Worm (Caenorhabditis elegans): Measurements from ENCODE around the gene C49C8.8.

C49C8.8 gene

ce11 chrIV:8679225-8679624, 27.3 kb downstream of the C49C8.8 start, which contains the start of gene nlp-60:
nlp-60 (minus strand) TSS chrIV:8679325.
- TF ChIP-seq cog-1 (tag; optimal IDR thresholded peaks at IDR 0.05) = no peak
- TF ChIP-seq tab-1 (GFP tag; IDR thresholded peaks at IDR 0.05) = no peak
- TF ChIP-seq klf-2 (GFP tag; conservative IDR thresholded peaks at IDR 0.05) = no peak
- TF ChIP-seq T22C8.4 (GFP tag; IDR thresholded peaks at IDR 0.05) = no peak
- TF ChIP-seq flt-1 (GFP tag; IDR thresholded peaks at IDR 0.05) = no peak
- TF ChIP-seq med-1 (GFP tag; optimal IDR thresholded peaks at IDR 0.05; ENCODE audit: insufficient read depth) = no peak
- no peak for TF ChIP-seq ztf-23 (GFP tag; IDR thresholded peaks at IDR 0.05)
- TF ChIP-seq ref-1 (GFP tag; conservative IDR thresholded peaks at IDR 0.05) = no peak
- no peak for TF ChIP-seq ztf-29 (GFP tag; IDR thresholded peaks at IDR 0.05)

DNA sequence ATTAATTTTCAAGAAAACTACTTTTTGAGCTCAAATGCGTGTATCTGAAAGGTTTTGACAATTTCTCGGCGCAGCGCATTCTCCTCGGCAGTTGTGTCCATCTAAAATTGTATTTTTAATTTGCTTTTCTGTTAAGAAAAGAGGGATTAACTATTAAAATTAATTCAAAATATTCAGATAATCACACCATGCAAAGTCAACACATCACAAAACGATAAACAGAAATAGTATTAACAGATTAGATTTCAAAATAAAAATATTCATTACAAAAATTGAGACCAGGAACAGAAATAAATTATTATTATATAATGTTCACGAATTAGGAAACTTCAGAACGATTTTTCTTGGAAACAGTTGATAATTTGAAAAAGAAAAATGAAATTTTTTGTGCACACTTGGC, 34.6 kb downstream of the C49C8.8 start, which contains the start of gene pole-2:
Gene pole-2 (minus strand): TSS at position 101 of the 400 bp plus-strand sequence.
- TF ChIP-seq ztf-23 (GFP tag; IDR thresholded peaks at IDR 0.05) (no peak), ref-1 (GFP tag; conservative IDR thresholded peaks at IDR 0.05) (no peak), ztf-29 (GFP tag; IDR thresholded peaks at IDR 0.05) (no peak), T22C8.4 (GFP tag; IDR thresholded peaks at IDR 0.05) (no peak), klf-2 (GFP tag; conservative IDR thresholded peaks at IDR 0.05) (no peak), cog-1 (tag; optimal IDR thresholded peaks at IDR 0.05) (no peak), flt-1 (GFP tag; IDR thresholded peaks at IDR 0.05) (no peak), med-1 (GFP tag; optimal IDR thresholded peaks at IDR 0.05; ENCODE audit: insufficient read depth) (no peak), tab-1 (GFP tag; IDR thresholded peaks at IDR 0.05) (no peak)

- TF ChIP-seq ref-1 (GFP tag; conservative IDR thresholded peaks at IDR 0.05) (no peak), ztf-23 (GFP tag; IDR thresholded peaks at IDR 0.05) (no peak), med-1 (GFP tag; optimal IDR thresholded peaks at IDR 0.05; ENCODE audit: insufficient read depth) (no peak), T22C8.4 (GFP tag; IDR thresholded peaks at IDR 0.05) (no peak), klf-2 (GFP tag; conservative IDR thresholded peaks at IDR 0.05) (no peak), ztf-29 (GFP tag; IDR thresholded peaks at IDR 0.05) (no peak), cog-1 (tag; optimal IDR thresholded peaks at IDR 0.05) (no peak), tab-1 (GFP tag; IDR thresholded peaks at IDR 0.05) (no peak), flt-1 (GFP tag; IDR thresholded peaks at IDR 0.05) (no peak)
Observed at ce11 chrIV:8686966-8687365, 35.0 kb downstream of the C49C8.8 start.

- no peak for TF ChIP-seq ztf-23 (GFP tag; IDR thresholded peaks at IDR 0.05)
- peak; percentile 37 for TF ChIP-seq cog-1 (tag; optimal IDR thresholded peaks at IDR 0.05)
- peak; percentile 70; the same call in 1 of the 2 replicates for TF ChIP-seq T22C8.4 (GFP tag; IDR thresholded peaks at IDR 0.05)
- no peak for TF ChIP-seq tab-1 (GFP tag; IDR thresholded peaks at IDR 0.05)
- TF ChIP-seq klf-2 (GFP tag; conservative IDR thresholded peaks at IDR 0.05) = no peak
- TF ChIP-seq ref-1 (GFP tag; conservative IDR thresholded peaks at IDR 0.05) = no peak
Observed at ce11 chrIV:8687605-8688191, 35.8 kb downstream of the C49C8.8 start, which contains the start of gene snrp-3. snrp-3 (minus strand) TSS chrIV:8687810.

ce11 chrIV:8691486-8691885, 39.6 kb downstream of the C49C8.8 start, which contains the start of the genes hst-1 and ints-6:
hst-1 (minus strand) TSS chrIV:8691513.
ints-6 (plus strand) TSS chrIV:8691745.
- no peak for TF ChIP-seq cog-1 (tag; optimal IDR thresholded peaks at IDR 0.05)
- no peak for TF ChIP-seq med-1 (GFP tag; optimal IDR thresholded peaks at IDR 0.05; ENCODE audit: insufficient read depth)
- TF ChIP-seq tab-1 (GFP tag; IDR thresholded peaks at IDR 0.05) = no peak
- TF ChIP-seq flt-1 (GFP tag; IDR thresholded peaks at IDR 0.05) = no peak
- TF ChIP-seq ref-1 (GFP tag; conservative IDR thresholded peaks at IDR 0.05) = no peak
- TF ChIP-seq ztf-23 (GFP tag; IDR thresholded peaks at IDR 0.05) = no peak
- no peak for TF ChIP-seq klf-2 (GFP tag; conservative IDR thresholded peaks at IDR 0.05)
- no peak for TF ChIP-seq T22C8.4 (GFP tag; IDR thresholded peaks at IDR 0.05)
- no peak for TF ChIP-seq ztf-29 (GFP tag; IDR thresholded peaks at IDR 0.05)

DNA sequence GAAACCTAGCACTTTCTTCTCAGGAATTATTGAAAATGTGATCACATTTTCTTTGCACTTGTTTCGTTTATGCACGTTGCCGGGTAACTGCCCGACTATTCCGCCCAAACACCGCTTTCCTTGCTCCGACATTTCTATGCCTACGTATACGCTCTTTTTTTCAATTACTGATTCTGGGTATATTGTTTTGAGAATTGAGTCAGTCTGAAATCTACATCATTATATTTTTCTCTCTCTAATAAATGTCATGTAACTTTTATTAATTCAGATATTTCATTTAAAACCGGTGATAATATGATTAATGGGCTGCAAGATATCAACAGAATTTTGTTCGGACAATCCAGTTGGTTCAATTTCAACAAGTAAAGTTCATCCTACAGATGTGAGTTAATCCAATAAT, 45.5 kb downstream of the C49C8.8 start, which contains the start of gene ttll-11:
Gene ttll-11 (plus strand): TSS at position 301 of the 400 bp plus-strand sequence.
- TF ChIP-seq klf-2 (GFP tag; conservative IDR thresholded peaks at IDR 0.05) (no peak), cog-1 (tag; optimal IDR thresholded peaks at IDR 0.05) (no peak), med-1 (GFP tag; optimal IDR thresholded peaks at IDR 0.05; ENCODE audit: insufficient read depth) (no peak), tab-1 (GFP tag; IDR thresholded peaks at IDR 0.05) (no peak), ref-1 (GFP tag; conservative IDR thresholded peaks at IDR 0.05) (no peak), ztf-23 (GFP tag; IDR thresholded peaks at IDR 0.05) (no peak), flt-1 (GFP tag; IDR thresholded peaks at IDR 0.05) (no peak), ztf-29 (GFP tag; IDR thresholded peaks at IDR 0.05) (no peak), T22C8.4 (GFP tag; IDR thresholded peaks at IDR 0.05) (no peak)

Data from whole organism, midembryonic.